Worm (Caenorhabditis elegans) whole organism, early embryonic: ENCODE data around the gene W06A7.4.
A peak's percentile ranks its signal among the peaks of the same experiment; 100 is the strongest.

ENCODE experiments used
- B0310.2 ChIP-seq: sonication (generic microtip); optimal IDR thresholded peaks from 2 replicates; lab custom pipeline; 2016; ENCODE audit warnings: mild to moderate bottlenecking, missing genetic modification characterization, missing compliant biosample characterization
- F13C5.2 ChIP-seq: sonication (generic microtip); optimal IDR thresholded peaks from 2 replicates; lab custom pipeline; 2017; ENCODE audit warnings: mild to moderate bottlenecking, missing genetic modification characterization, inconsistent platforms, missing compliant biosample characterization
- aly-1 ChIP-seq: sonication (generic microtip); optimal IDR thresholded peaks from 2 replicates; lab custom pipeline; 2016; ENCODE audit warnings: missing genetic modification characterization, missing compliant biosample characterization
- ama-1 ChIP-seq: fragments of 150-350 bp; optimal IDR thresholded peaks from 2 replicates; lab custom pipeline; 2014
- ceh-13 ChIP-seq: fragments of 200-800 bp; sonication (Bioruptor generic); optimal IDR thresholded peaks from 2 replicates; lab custom pipeline; 2018; ENCODE audit warnings: mild to moderate bottlenecking, missing genetic modification characterization, missing compliant biosample characterization
- ceh-36 ChIP-seq: sonication (generic microtip); optimal IDR thresholded peaks from 2 replicates; lab custom pipeline; 2016; ENCODE audit warnings: missing genetic modification characterization, inconsistent platforms, missing compliant biosample characterization
- ets-7 ChIP-seq: sonication (generic microtip); optimal IDR thresholded peaks from 2 replicates; lab custom pipeline; 2016; ENCODE audit warnings: missing genotype, missing genetic modification characterization, missing compliant biosample characterization
- flt-1 ChIP-seq: fragments of 200-800 bp; sonication (Bioruptor generic); IDR thresholded peaks from 2 replicates; pipeline ENCODE4 v1.3.6; 2022; ENCODE audit warnings: missing genetic modification characterization, missing compliant biosample characterization
- hmbx-1 ChIP-seq: sonication (generic microtip); optimal IDR thresholded peaks from 2 replicates; lab custom pipeline; 2016; ENCODE audit warnings: mild to moderate bottlenecking, missing genetic modification characterization, missing compliant biosample characterization
- hmg-4 ChIP-seq: fragments of 200-800 bp; sonication (Bioruptor generic); optimal IDR thresholded peaks from 2 replicates; lab custom pipeline; 2018; ENCODE audit warnings: mild to moderate bottlenecking, missing genetic modification characterization, missing compliant biosample characterization
- hnd-1 ChIP-seq: sonication (generic microtip); optimal IDR thresholded peaks from 2 replicates; lab custom pipeline; 2016; ENCODE audit warnings: missing genetic modification characterization, missing compliant biosample characterization
- pes-1 ChIP-seq: fragments of 200-800 bp; sonication (Bioruptor generic); IDR thresholded peaks from 2 replicates; pipeline ENCODE4 v1.3.6; 2022; ENCODE audit warnings: missing genetic modification reagents, missing genetic modification characterization, missing compliant biosample characterization
- scrt-1 ChIP-seq: fragments of 200-800 bp; sonication (Bioruptor generic); IDR thresholded peaks from 2 replicates; pipeline ENCODE4 v1.3.6; 2022; ENCODE audit warnings: missing genetic modification characterization, missing compliant biosample characterization
- sea-1 ChIP-seq: fragments of 200-800 bp; sonication (Bioruptor generic); conservative IDR thresholded peaks from 2 replicates; pipeline ENCODE4 v1.3.6; 2022; ENCODE audit warnings: missing genetic modification characterization, missing compliant biosample characterization
- tbx-11 ChIP-seq: fragments of 200-800 bp; sonication (Bioruptor generic); IDR thresholded peaks from 2 replicates; pipeline ENCODE4 v1.3.6; 2022; ENCODE audit warnings: missing genetic modification characterization, missing compliant biosample characterization
- tbx-37 ChIP-seq: fragments of 200-800 bp; sonication (Bioruptor generic); conservative IDR thresholded peaks from 2 replicates; pipeline ENCODE4 v1.3.6; 2022; ENCODE audit warnings: missing genetic modification reagents, missing genetic modification characterization, missing compliant biosample characterization
- tra-4 ChIP-seq: sonication (generic microtip); optimal IDR thresholded peaks from 2 replicates; lab custom pipeline; 2017; ENCODE audit warnings: missing genetic modification characterization, missing compliant biosample characterization

W06A7.4 gene

DNA sequence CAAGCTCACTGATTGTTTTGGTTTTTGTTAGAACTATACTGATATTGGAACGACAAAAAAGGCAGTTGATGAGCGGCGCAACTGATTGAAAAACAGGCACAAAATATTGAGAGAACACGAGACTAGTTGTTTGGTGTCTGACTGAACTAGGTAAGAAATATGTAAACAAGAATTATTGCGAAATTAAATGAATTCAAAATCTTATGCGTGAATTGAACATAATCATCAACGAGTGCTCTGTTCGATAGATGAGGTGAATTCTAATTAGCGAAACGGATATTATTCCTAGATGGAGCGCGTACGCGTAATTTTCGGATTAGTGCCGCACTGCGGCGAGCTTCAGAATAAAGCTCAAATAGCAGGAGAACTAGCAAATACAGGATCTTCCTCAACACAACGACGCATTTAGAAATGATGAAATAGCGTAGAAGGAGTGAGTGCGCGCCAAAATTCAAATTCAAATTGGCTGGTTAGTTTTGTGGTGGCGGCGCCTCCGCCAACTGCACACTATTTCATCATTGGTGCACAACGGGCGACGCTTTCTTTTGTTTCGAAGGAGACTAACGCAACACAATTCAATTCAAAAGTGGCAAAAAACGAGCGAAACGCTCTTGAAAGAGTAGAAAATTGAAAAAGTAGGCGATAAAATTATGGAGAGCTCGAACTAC lies 8.0 kb downstream of the W06A7.4 start:
- TF ChIP-seq ama-1 (lab: Kevin White, UChicago): no peak
- TF ChIP-seq B0310.2: no peak
- no peak for TF ChIP-seq F13C5.2 (tag; lab: Kevin White, UChicago)
- no peak for TF ChIP-seq aly-1 (tag; lab: Kevin White, UChicago)
- TF ChIP-seq ets-7: no peak
- no peak for TF ChIP-seq ceh-36 (tag; lab: Kevin White, UChicago)
- TF ChIP-seq ceh-13 (GFP tag; lab: Kevin White, UChicago): no peak
- no peak for TF ChIP-seq sea-1 (GFP tag; lab: Robert Waterston, UW)
- no peak for TF ChIP-seq pes-1
- TF ChIP-seq tra-4: no peak
- TF ChIP-seq hmg-4 (GFP tag; lab: Kevin White, UChicago): no peak
- no peak for TF ChIP-seq tbx-37
- no peak for TF ChIP-seq tbx-11 (GFP tag; lab: Robert Waterston, UW)
- TF ChIP-seq flt-1 (GFP tag; lab: Robert Waterston, UW): no peak
- TF ChIP-seq scrt-1: no peak

- TF ChIP-seq sea-1 (GFP tag; lab: Robert Waterston, UW) (no peak), ets-7 (no peak)
These were observed 8.6 kb downstream of the W06A7.4 start for ce11 chrV:14832789-14833187.

ce11 chrV:14833219-14833618 lies 9.0 kb downstream of the W06A7.4 start:
- TF ChIP-seq hmbx-1 (tag; lab: Kevin White, UChicago): no peak
- peak; percentile 24 for TF ChIP-seq F13C5.2 (tag; lab: Kevin White, UChicago)
- TF ChIP-seq hmg-4 (GFP tag; lab: Kevin White, UChicago): peak; percentile 25
- TF ChIP-seq aly-1 (tag; lab: Kevin White, UChicago): peak; percentile 39

ce11 chrV:14835075-14835991 lies 11.1 kb downstream of the W06A7.4 start:
- TF ChIP-seq hnd-1 (tag; lab: Kevin White, UChicago) (no peak), tbx-37 (no peak), ets-7 (no peak), ama-1 (lab: Kevin White, UChicago) (no peak), tbx-11 (GFP tag; lab: Robert Waterston, UW) (no peak), flt-1 (GFP tag; lab: Robert Waterston, UW) (no peak), F13C5.2 (tag; lab: Kevin White, UChicago) (no peak), ceh-36 (tag; lab: Kevin White, UChicago) (no peak), scrt-1 (no peak)

ce11 chrV:14838130-14838529 lies 13.9 kb downstream of the W06A7.4 start:
- TF ChIP-seq tra-4 (no peak), ama-1 (lab: Kevin White, UChicago) (no peak), B0310.2 (no peak), hmbx-1 (tag; lab: Kevin White, UChicago) (no peak), ceh-13 (GFP tag; lab: Kevin White, UChicago) (no peak), tbx-11 (GFP tag; lab: Robert Waterston, UW) (no peak), F13C5.2 (tag; lab: Kevin White, UChicago) (no peak), flt-1 (GFP tag; lab: Robert Waterston, UW) (no peak), sea-1 (GFP tag; lab: Robert Waterston, UW) (no peak), pes-1 (no peak), scrt-1 (no peak), tbx-37 (no peak)

DNA sequence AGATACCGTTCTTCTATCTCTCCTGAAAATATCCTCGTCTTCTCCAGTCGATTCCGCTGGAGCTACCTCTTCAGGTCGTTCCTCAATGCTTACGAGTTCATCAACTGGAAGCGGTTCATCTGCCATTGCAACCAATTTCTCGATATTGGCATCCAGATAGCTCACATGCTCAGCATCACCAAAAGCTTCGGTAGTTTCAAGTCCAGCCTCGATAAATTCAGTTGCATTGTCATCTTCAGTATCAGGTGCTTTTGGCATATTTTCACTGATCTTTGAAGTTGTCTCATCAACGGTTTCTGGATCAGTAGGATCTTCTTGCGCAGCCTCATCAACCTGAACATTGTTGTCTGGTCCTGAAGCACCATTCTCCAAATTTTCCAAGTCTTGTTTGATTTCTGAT lies 17.4 kb downstream of the W06A7.4 start:
- TF ChIP-seq ama-1 (lab: Kevin White, UChicago) (no peak), ceh-13 (GFP tag; lab: Kevin White, UChicago) (no peak), tbx-11 (GFP tag; lab: Robert Waterston, UW) (no peak), ceh-36 (tag; lab: Kevin White, UChicago) (no peak), sea-1 (GFP tag; lab: Robert Waterston, UW) (no peak), B0310.2 (no peak), hnd-1 (tag; lab: Kevin White, UChicago) (no peak), tbx-37 (no peak), flt-1 (GFP tag; lab: Robert Waterston, UW) (no peak), tra-4 (no peak), F13C5.2 (tag; lab: Kevin White, UChicago) (no peak), aly-1 (tag; lab: Kevin White, UChicago) (no peak), scrt-1 (no peak), pes-1 (no peak), hmbx-1 (tag; lab: Kevin White, UChicago) (no peak), hmg-4 (GFP tag; lab: Kevin White, UChicago) (no peak), ets-7 (no peak)

DNA sequence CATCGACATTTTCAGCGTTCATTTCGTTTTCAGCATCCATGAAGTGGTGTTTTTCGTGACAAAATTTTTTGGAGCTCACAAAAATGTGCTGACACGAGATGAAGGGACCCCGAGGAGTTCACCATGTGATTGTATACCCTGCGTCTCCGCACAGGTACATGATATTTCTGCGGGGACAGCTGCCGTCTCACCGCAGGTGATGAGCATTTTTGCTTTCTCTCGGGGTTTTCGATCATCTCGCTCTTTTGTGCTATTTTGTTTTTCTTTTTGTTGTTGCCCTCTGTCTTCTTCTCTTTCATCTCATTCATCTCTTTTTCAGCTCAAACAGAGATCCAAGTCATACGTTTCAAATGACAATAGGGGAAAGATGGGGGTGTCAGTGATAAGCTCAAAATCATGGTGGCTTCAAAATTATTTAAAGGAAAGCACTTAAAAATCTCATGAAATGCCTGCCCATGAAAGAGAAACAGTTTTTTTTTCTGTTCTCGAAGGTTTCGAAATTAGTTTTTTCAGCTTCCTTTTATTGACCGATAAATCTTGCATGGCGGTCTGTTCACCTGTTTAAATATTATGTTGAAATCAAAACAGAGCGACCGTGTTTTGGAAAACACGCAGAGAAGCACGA lies 23.2 kb downstream of the W06A7.4 start, which contains the start of gene ret-1:
Gene ret-1, minus strand, starts transcription at position 123 of the 625 bp plus-strand sequence.
- TF ChIP-seq tbx-37 (0 out of 2 replicates have a peak, but pooled peaks have one; percentile 11), F13C5.2 (tag; lab: Kevin White, UChicago) (no peak)
